2 worm cellular contexts compared by ENCODE assay signal in genomic region chrX:8550099-8550498, ce11.
TF ChIP-seq lines count a peak whose summit lies in the region.

No protein-coding gene starts in this region.

TF ChIP-seq in whole organism, L1 larva, 84 proteins besides CTCF, POLR2A, EP300 and RAD21 (continued from another document):
- TF ChIP-seq mep-1 (tag; optimal IDR thresholded peaks at IDR 0.05; lab: Kevin White, UChicago), result peak; percentile 79

TF ChIP-seq in whole organism, L4 larva, 104 proteins besides CTCF, POLR2A, EP300 and RAD21 (continued from another document):
- TF ChIP-seq F49E8.2 (tag; optimal IDR thresholded peaks at IDR 0.05; lab: Kevin White, UChicago; ENCODE audit: borderline replicate concordance), result no peak
- TF ChIP-seq attf-4 (tag; optimal IDR thresholded peaks at IDR 0.05; lab: Kevin White, UChicago), result no peak
- no peak for TF ChIP-seq egl-27 (tag; optimal IDR thresholded peaks at IDR 0.05; lab: Kevin White, UChicago)
- TF ChIP-seq ceh-20 (GFP tag; IDR thresholded peaks at IDR 0.05; lab: Robert Waterston, UW), result 0 out of 2 replicates have a peak, but pooled peaks have one; percentile 31
- TF ChIP-seq hmg-1.1 (GFP tag; IDR thresholded peaks at IDR 0.05; lab: Robert Waterston, UW), result peak; percentile 47; the same call in 1 of the 2 replicates
- no peak for TF ChIP-seq lin-29 (GFP tag; IDR thresholded peaks at IDR 0.05; lab: Robert Waterston, UW)
- TF ChIP-seq sdz-12 (GFP tag; optimal IDR thresholded peaks at IDR 0.05; lab: Kevin White, UChicago), result no peak
- TF ChIP-seq saeg-2 (GFP tag; IDR thresholded peaks at IDR 0.05; lab: Robert Waterston, UW), result no peak
- no peak for TF ChIP-seq ctbp-1 (GFP tag; IDR thresholded peaks at IDR 0.05; lab: Robert Waterston, UW)
- TF ChIP-seq zfp-3 (GFP tag; conservative IDR thresholded peaks at IDR 0.05; lab: Robert Waterston, UW), result no peak
- no peak for TF ChIP-seq nhr-237 (tag; optimal IDR thresholded peaks at IDR 0.05; lab: Kevin White, UChicago)
- TF ChIP-seq nhr-77 (tag; optimal IDR thresholded peaks at IDR 0.05; lab: Kevin White, UChicago), result peak; percentile 81
- no peak for TF ChIP-seq lin-13 (GFP tag; optimal IDR thresholded peaks at IDR 0.05; lab: Kevin White, UChicago)
- no peak for TF ChIP-seq lir-3 (tag; optimal IDR thresholded peaks at IDR 0.05; lab: Kevin White, UChicago)
- peak; percentile 21 for TF ChIP-seq spr-1 (tag; optimal IDR thresholded peaks at IDR 0.05; lab: Kevin White, UChicago)
- no peak for TF ChIP-seq Y5F2A.4 (GFP tag; optimal IDR thresholded peaks at IDR 0.05; lab: Kevin White, UChicago)
- TF ChIP-seq snpc-4 (tag; optimal IDR thresholded peaks at IDR 0.05; lab: Kevin White, UChicago), result no peak
- peak; percentile 92 for TF ChIP-seq nhr-28 (tag; optimal IDR thresholded peaks at IDR 0.05; lab: Kevin White, UChicago)
- no peak for TF ChIP-seq ces-1 (GFP tag; optimal IDR thresholded peaks at IDR 0.05; lab: Kevin White, UChicago)
- TF ChIP-seq lin-1 (GFP tag; IDR thresholded peaks at IDR 0.05; lab: Robert Waterston, UW), result 0 out of 2 replicates have a peak, but pooled peaks have one; percentile 18
- no peak for TF ChIP-seq nhr-111 (GFP tag; optimal IDR thresholded peaks at IDR 0.05; lab: Kevin White, UChicago)
- peak; percentile 33 for TF ChIP-seq nhr-11 (tag; optimal IDR thresholded peaks at IDR 0.05; lab: Kevin White, UChicago)
- TF ChIP-seq set-16 (GFP tag; IDR thresholded peaks at IDR 0.05; lab: Robert Waterston, UW), result 0 out of 2 replicates have a peak, but pooled peaks have one; percentile 8
- TF ChIP-seq daf-16 (GFP tag; optimal IDR thresholded peaks at IDR 0.05; lab: Kevin White, UChicago), result no peak
- peak; percentile 75 for TF ChIP-seq daf-16 (tag; optimal IDR thresholded peaks at IDR 0.05; lab: Kevin White, UChicago)
- no peak for TF ChIP-seq zfp-2 (tag; optimal IDR thresholded peaks at IDR 0.05; lab: Kevin White, UChicago)
- TF ChIP-seq pqm-1 (tag; optimal IDR thresholded peaks at IDR 0.05; lab: Kevin White, UChicago), result peak; percentile 12
- peak; percentile 71 for TF ChIP-seq nhr-48 (tag; optimal IDR thresholded peaks at IDR 0.05; lab: Kevin White, UChicago)
- TF ChIP-seq lin-39 (tag; optimal IDR thresholded peaks at IDR 0.05; lab: Kevin White, UChicago), result no peak
- no peak for TF ChIP-seq mdt-29 (GFP tag; IDR thresholded peaks at IDR 0.05; lab: Robert Waterston, UW)
- TF ChIP-seq lin-15B (tag; optimal IDR thresholded peaks at IDR 0.05; lab: Kevin White, UChicago), result no peak
- TF ChIP-seq dmd-6 (GFP tag; IDR thresholded peaks at IDR 0.05; lab: Robert Waterston, UW), result peak; percentile 90
- no peak for TF ChIP-seq skn-1 (tag; optimal IDR thresholded peaks at IDR 0.05; lab: Kevin White, UChicago)
- TF ChIP-seq aha-1 (tag; lab: Kevin White, UChicago), result peak; percentile 91
- no peak for TF ChIP-seq unc-130 (GFP tag; optimal IDR thresholded peaks at IDR 0.05; lab: Kevin White, UChicago)
- TF ChIP-seq tra-1 (GFP tag; IDR thresholded peaks at IDR 0.05; lab: Robert Waterston, UW), result peak; percentile 88
- TF ChIP-seq mxl-2 (GFP tag; conservative IDR thresholded peaks at IDR 0.05; lab: Robert Waterston, UW), result peak; percentile 81
- peak; percentile 65 for TF ChIP-seq cey-2 (tag; optimal IDR thresholded peaks at IDR 0.05; lab: Kevin White, UChicago; ENCODE audit: borderline replicate concordance, insufficient read depth)
- no peak for TF ChIP-seq dmd-8 (GFP tag; IDR thresholded peaks at IDR 0.05; lab: Robert Waterston, UW)
- no peak for TF ChIP-seq ztf-7 (tag; optimal IDR thresholded peaks at IDR 0.05; lab: Kevin White, UChicago)
- TF ChIP-seq dpl-1 (GFP tag; optimal IDR thresholded peaks at IDR 0.05; lab: Kevin White, UChicago), result peak; percentile 23
- TF ChIP-seq mes-2 (tag; optimal IDR thresholded peaks at IDR 0.05; lab: Kevin White, UChicago; ENCODE audit: poor library complexity, severe bottlenecking), result peak; percentile 57
- TF ChIP-seq lin-38 (GFP tag; IDR thresholded peaks at IDR 0.05; lab: Robert Waterston, UW), result peak; percentile 23; the same call in 1 of the 2 replicates
- TF ChIP-seq nhr-6 (tag; optimal IDR thresholded peaks at IDR 0.05; lab: Kevin White, UChicago), result peak; percentile 78
- TF ChIP-seq ceh-32 (tag; optimal IDR thresholded peaks at IDR 0.05; lab: Kevin White, UChicago; ENCODE audit: poor library complexity), result no peak
- TF ChIP-seq Y48G9A.11 (GFP tag; IDR thresholded peaks at IDR 0.05; lab: Robert Waterston, UW), result no peak
- no peak for TF ChIP-seq zip-11 (GFP tag; IDR thresholded peaks at IDR 0.05; lab: Robert Waterston, UW)
- TF ChIP-seq tag-97 (GFP tag; IDR thresholded peaks at IDR 0.05; lab: Robert Waterston, UW), result no peak
- no peak for TF ChIP-seq F10B5.3 (tag; optimal IDR thresholded peaks at IDR 0.05; lab: Kevin White, UChicago)
- TF ChIP-seq daf-12 (tag; optimal IDR thresholded peaks at IDR 0.05; lab: Kevin White, UChicago), result no peak
- TF ChIP-seq jun-1 (tag; optimal IDR thresholded peaks at IDR 0.05; lab: Kevin White, UChicago), result no peak
